Worm (Caenorhabditis elegans) whole organism, late embryonic: Measurements from ENCODE around the gene srx-31.

ENCODE experiments used
- C38D4.7 ChIP-seq: fragments of 200-800 bp; sonication (Bioruptor generic); optimal IDR thresholded peaks from 2 replicates; lab custom pipeline; 2018; ENCODE audit warnings: mild to moderate bottlenecking, missing genetic modification characterization, moderate library complexity, missing compliant biosample characterization
- dve-1 ChIP-seq: sonication (generic microtip); optimal IDR thresholded peaks from 2 replicates; lab custom pipeline; 2017; ENCODE audit warnings: antibody characterized with exemption, mild to moderate bottlenecking, missing genetic modification characterization, missing compliant biosample characterization
- fkh-10 ChIP-seq: fragments of 150-350 bp; optimal IDR thresholded peaks from 2 replicates; lab custom pipeline; 2014; ENCODE audit warnings: missing biosample characterization, missing genetic modification reagents, missing genetic modification characterization
- hlh-30 ChIP-seq: sonication (generic microtip); optimal IDR thresholded peaks from 2 replicates; lab custom pipeline; 2017; ENCODE audit warnings: antibody characterized with exemption, missing genetic modification characterization, missing compliant biosample characterization; ENCODE audit not compliant: insufficient read depth
- hlh-8 ChIP-seq: sonication (generic microtip); optimal IDR thresholded peaks from 2 replicates; lab custom pipeline; 2016; ENCODE audit warnings: missing genotype, missing genetic modification characterization, missing compliant biosample characterization
- npax-4 ChIP-seq: sonication (generic microtip); optimal IDR thresholded peaks from 2 replicates; lab custom pipeline; 2016; ENCODE audit warnings: missing genetic modification characterization, missing compliant biosample characterization
- rnt-1 ChIP-seq: sonication (generic microtip); optimal IDR thresholded peaks from 2 replicates; lab custom pipeline; 2016; ENCODE audit warnings: missing genetic modification characterization, missing compliant biosample characterization

- no peak for TF ChIP-seq hlh-8 (tag; lab: Kevin White, UChicago)
- no peak for TF ChIP-seq npax-4 (tag; lab: Kevin White, UChicago)
- TF ChIP-seq hlh-30 (tag; lab: Kevin White, UChicago): no peak
- TF ChIP-seq dve-1 (tag; lab: Kevin White, UChicago): no peak
- TF ChIP-seq rnt-1: no peak
- TF ChIP-seq fkh-10 (GFP tag; lab: Kevin White, UChicago): no peak
- TF ChIP-seq C38D4.7 (GFP tag; lab: Kevin White, UChicago): no peak
Observed at ce11 chrV:778339-778738, 44.5 kb downstream of the srx-31 start, which contains the start of gene srbc-59.
